Worm (Caenorhabditis elegans) whole organism, late embryonic: ENCODE data around the gene K01A6.8.

Experiments
- C38D4.7 ChIP-seq: fragments of 200-800 bp; sonication (Bioruptor generic); optimal IDR thresholded peaks from 2 replicates; lab custom pipeline; 2018; ENCODE audit warnings: mild to moderate bottlenecking, missing genetic modification characterization, moderate library complexity, missing compliant biosample characterization
- F13H6.1 ChIP-seq: sonication (generic microtip); optimal IDR thresholded peaks from 2 replicates; lab custom pipeline; 2016; ENCODE audit warnings: missing genetic modification characterization, missing compliant biosample characterization
- ama-1 ChIP-seq: fragments of 150-350 bp; optimal IDR thresholded peaks from 2 replicates; lab custom pipeline; 2014
- fax-1 ChIP-seq: sonication (generic microtip); optimal IDR thresholded peaks from 2 replicates; lab custom pipeline; 2016; ENCODE audit warnings: missing genotype, missing genetic modification characterization, missing compliant biosample characterization
- fkh-10 ChIP-seq: fragments of 150-350 bp; optimal IDR thresholded peaks from 2 replicates; lab custom pipeline; 2014; ENCODE audit warnings: missing biosample characterization, missing genetic modification reagents, missing genetic modification characterization
- pqm-1 ChIP-seq: sonication (generic microtip); optimal IDR thresholded peaks from 2 replicates; lab custom pipeline; 2016; ENCODE audit warnings: missing genetic modification characterization, missing compliant biosample characterization
- rnt-1 ChIP-seq: sonication (generic microtip); optimal IDR thresholded peaks from 2 replicates; lab custom pipeline; 2016; ENCODE audit warnings: missing genetic modification characterization, missing compliant biosample characterization
- ttx-3 ChIP-seq: sonication (generic microtip); optimal IDR thresholded peaks from 2 replicates; lab custom pipeline; 2016; ENCODE audit warnings: missing genetic modification reagents, missing genetic modification characterization, missing compliant biosample characterization
- unc-42 ChIP-seq: sonication (generic microtip); optimal IDR thresholded peaks from 2 replicates; lab custom pipeline; 2016; ENCODE audit warnings: missing genotype, missing genetic modification characterization, missing compliant biosample characterization
- unc-55 ChIP-seq: sonication (generic microtip); optimal IDR thresholded peaks from 2 replicates; lab custom pipeline; 2017; ENCODE audit warnings: missing biosample characterization, missing genetic modification reagents, missing genetic modification characterization

DNA sequence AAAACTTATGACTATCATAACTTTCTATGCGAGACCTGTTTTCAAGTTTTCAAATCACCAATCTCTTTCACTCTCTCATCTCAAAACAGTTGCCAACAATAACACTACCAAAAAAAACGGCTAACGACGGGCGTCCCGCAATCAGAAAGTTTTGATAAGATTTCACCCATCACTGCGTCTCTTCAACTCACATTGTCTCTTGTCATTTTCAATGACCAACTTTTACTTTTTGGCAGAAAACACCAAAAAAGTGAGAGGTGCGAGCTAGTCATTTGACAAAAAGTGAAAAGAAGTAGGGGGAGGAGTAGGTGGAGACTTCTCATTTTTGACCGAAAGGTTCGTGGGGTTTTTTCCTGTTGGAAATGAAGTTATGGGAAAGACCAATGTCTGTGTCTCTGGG lies 18.5 kb downstream of the K01A6.8 start:
- no peak for TF ChIP-seq ttx-3 (tag; lab: Kevin White, UChicago)
- TF ChIP-seq unc-42 (tag; lab: Kevin White, UChicago), result no peak
- TF ChIP-seq unc-55, result no peak
- no peak for TF ChIP-seq rnt-1 (tag; lab: Kevin White, UChicago)
- no peak for TF ChIP-seq ama-1 (lab: Kevin White, UChicago)
- no peak for TF ChIP-seq C38D4.7 (GFP tag; lab: Kevin White, UChicago)
- no peak for TF ChIP-seq F13H6.1 (tag; lab: Kevin White, UChicago)
- no peak for TF ChIP-seq fax-1 (tag; lab: Kevin White, UChicago)
- TF ChIP-seq pqm-1, result no peak
- no peak for TF ChIP-seq fkh-10 (GFP tag; lab: Kevin White, UChicago)
